Worm (Caenorhabditis elegans) whole organism, midembryonic: Measurements from ENCODE around the gene mcd-1.

Experiments used
- T22C8.4 ChIP-seq: fragments of 200-800 bp; sonication (Bioruptor generic); IDR thresholded peaks from 2 replicates; pipeline ENCODE4 v1.3.6; 2022; ENCODE audit warnings: missing genetic modification characterization, missing compliant biosample characterization
- cog-1 ChIP-seq: sonication (generic microtip); optimal IDR thresholded peaks from 2 replicates; lab custom pipeline; 2016; ENCODE audit warnings: missing genetic modification characterization, missing compliant biosample characterization
- flt-1 ChIP-seq: fragments of 200-800 bp; sonication (Bioruptor generic); IDR thresholded peaks from 2 replicates; pipeline ENCODE4 v1.3.6; 2022; ENCODE audit warnings: missing genetic modification characterization, missing compliant biosample characterization
- klf-2 ChIP-seq: fragments of 200-800 bp; sonication (Bioruptor generic); conservative IDR thresholded peaks from 2 replicates; pipeline ENCODE4 v1.3.6; 2022; ENCODE audit warnings: missing genetic modification reagents, missing genetic modification characterization, missing compliant biosample characterization
- med-1 ChIP-seq: sonication (generic microtip); optimal IDR thresholded peaks from 2 replicates; lab custom pipeline; 2017; ENCODE audit warnings: missing genetic modification characterization, mild to moderate bottlenecking, missing compliant biosample characterization, antibody characterized with exemption, missing genetic modification reagents; ENCODE audit not compliant: insufficient read depth
- ref-1 ChIP-seq: fragments of 200-800 bp; sonication (Bioruptor generic); conservative IDR thresholded peaks from 2 replicates; pipeline ENCODE4 v1.3.6; 2022; ENCODE audit warnings: missing genetic modification reagents, missing genetic modification characterization, missing compliant biosample characterization
- tab-1 ChIP-seq: fragments of 200-800 bp; sonication (Bioruptor generic); IDR thresholded peaks from 2 replicates; pipeline ENCODE4 v1.3.6; 2022; ENCODE audit warnings: missing genetic modification characterization, missing compliant biosample characterization
- ztf-23 ChIP-seq: fragments of 200-800 bp; sonication (Bioruptor generic); IDR thresholded peaks from 2 replicates; pipeline ENCODE4 v1.3.6; 2022; ENCODE audit warnings: missing genetic modification reagents, missing genetic modification characterization, missing compliant biosample characterization
- ztf-29 ChIP-seq: fragments of 200-800 bp; sonication (Bioruptor generic); IDR thresholded peaks from 2 replicates; pipeline ENCODE4 v1.3.6; 2022; ENCODE audit warnings: missing genetic modification reagents, missing genetic modification characterization, missing compliant biosample characterization

- TF ChIP-seq flt-1 (GFP tag; lab: Robert Waterston, UW): no peak
- TF ChIP-seq ztf-29 (GFP tag; lab: Robert Waterston, UW): no peak
- no peak for TF ChIP-seq cog-1 (tag; lab: Kevin White, UChicago)
- TF ChIP-seq tab-1 (GFP tag; lab: Robert Waterston, UW): no peak
- no peak for TF ChIP-seq ref-1 (GFP tag; lab: Robert Waterston, UW)
- TF ChIP-seq T22C8.4 (GFP tag; lab: Robert Waterston, UW): no peak
- no peak for TF ChIP-seq med-1 (GFP tag; lab: Kevin White, UChicago)
- TF ChIP-seq klf-2 (GFP tag; lab: Robert Waterston, UW): no peak
- no peak for TF ChIP-seq ztf-23
Measured at ce11 chrII:13945527-13945926, 57.2 kb downstream of the mcd-1 start.
